Fruit fly (Drosophila melanogaster) S2 (cell line): ENCODE data around the gene AstA-R1.

ENCODE experiments used
- CG8478 ChIP-seq: fragments of >200 bp; optimal IDR thresholded peaks from 2 replicates; lab custom pipeline; 2018
- CTCF ChIP-seq, 2 experiments: fragments of >200 bp; optimal IDR thresholded peaks; 2 replicates each; lab custom pipeline; 2018

- TF ChIP-seq CTCF (optimal IDR thresholded peaks at IDR 0.05; lab: Kevin White, UChicago): no peak
- TF ChIP-seq CG8478 (lab: Kevin White, UChicago): no peak
These were observed 107.6 kb downstream of the AstA-R1 start for dm6 chrX:3681729-3682482.
